Fruit fly (Drosophila melanogaster): ENCODE results near the gene PIG-Wa.

- TF ChIP-seq CG8478 (optimal IDR thresholded peaks at IDR 0.05): no peak
- no peak for TF ChIP-seq CTCF (optimal IDR thresholded peaks at IDR 0.05)
Observed at dm6 chr2L:2433494-2434054, 50.6 kb downstream of the PIG-Wa start.

Measured in S2 (cell line).